Fruit fly (Drosophila melanogaster) whole organism, embryonic: ENCODE data around the gene loaf.

Source experiments
- Antp ChIP-seq: fragments of 200-800 bp; sonication (Bioruptor generic); optimal IDR thresholded peaks from 3 replicates; lab custom pipeline; 2016; ENCODE audit warnings: missing biosample characterization, missing genetic modification characterization
- Atf6 ChIP-seq: fragments of 200-800 bp; sonication (Bioruptor generic); IDR thresholded peaks from 2 replicates; pipeline ENCODE4 v1.3.6; 2022; ENCODE audit warnings: missing biosample characterization, missing genetic modification characterization
- CG10543 ChIP-seq: fragments of 200-800 bp; sonication (Bioruptor generic); optimal IDR thresholded peaks from 3 replicates; lab custom pipeline; 2017; ENCODE audit warnings: missing biosample characterization, mild to moderate bottlenecking, missing genetic modification characterization, moderate library complexity
- CG10979 ChIP-seq: fragments of 200-800 bp; sonication (Bioruptor generic); optimal IDR thresholded peaks from 2 replicates; lab custom pipeline; 2018; ENCODE audit warnings: missing biosample characterization, mild to moderate bottlenecking, missing genetic modification characterization, moderate library complexity
- CG12299 ChIP-seq: fragments of 200-800 bp; sonication (Bioruptor generic); optimal IDR thresholded peaks from 2 replicates; lab custom pipeline; 2018; ENCODE audit warnings: missing biosample characterization, mild to moderate bottlenecking, missing genetic modification characterization
- CG14441 ChIP-seq: fragments of 200-800 bp; sonication (Bioruptor generic); IDR thresholded peaks from 2 replicates; pipeline ENCODE4 v1.3.6; 2022; ENCODE audit warnings: missing biosample characterization, missing genetic modification characterization
- CG15514 ChIP-seq: fragments of 200-800 bp; sonication (Bioruptor generic); optimal IDR thresholded peaks from 3 replicates; lab custom pipeline; 2017; ENCODE audit warnings: missing biosample characterization, missing genetic modification characterization, mild to moderate bottlenecking, moderate library complexity, missing genetic modification reagents
- CG1647 ChIP-seq: fragments of 200-800 bp; sonication (Bioruptor generic); optimal IDR thresholded peaks from 3 replicates; lab custom pipeline; 2016; ENCODE audit warnings: missing biosample characterization, missing genetic modification characterization
- CG2199 ChIP-seq: fragments of 200-800 bp; sonication (Bioruptor generic); IDR thresholded peaks from 3 replicates; pipeline ENCODE4 v1.3.6; 2022; ENCODE audit warnings: missing biosample characterization, missing genetic modification characterization
- CG30403 ChIP-seq: fragments of 200-800 bp; sonication (Bioruptor generic); optimal IDR thresholded peaks from 3 replicates; lab custom pipeline; 2016; ENCODE audit warnings: missing biosample characterization, missing genetic modification characterization
- CG31388 ChIP-seq: fragments of 200-800 bp; sonication (Bioruptor generic); optimal IDR thresholded peaks from 2 replicates; lab custom pipeline; 2016; ENCODE audit warnings: missing biosample characterization, missing genetic modification characterization
- CG3838 ChIP-seq: fragments of 200-800 bp; sonication (Bioruptor generic); optimal IDR thresholded peaks from 3 replicates; lab custom pipeline; 2016; ENCODE audit warnings: missing biosample characterization, missing genetic modification characterization
- CG4282 ChIP-seq: fragments of 200-800 bp; sonication (Bioruptor generic); optimal IDR thresholded peaks from 2 replicates; lab custom pipeline; 2016; ENCODE audit warnings: missing biosample characterization, missing genetic modification characterization
- CG6254 ChIP-seq: fragments of 200-800 bp; sonication (Bioruptor generic); optimal IDR thresholded peaks from 3 replicates; lab custom pipeline; 2017; ENCODE audit warnings: mild to moderate bottlenecking, missing biosample characterization, missing genetic modification reagents, missing genetic modification characterization
- CG7963 ChIP-seq: fragments of 200-800 bp; sonication (Bioruptor generic); IDR thresholded peaks from 3 replicates; pipeline ENCODE4 v1.3.6; 2022; ENCODE audit warnings: missing biosample characterization, missing genetic modification characterization; ENCODE audit not compliant: partially characterized antibody
- CG7987 ChIP-seq: fragments of 200-800 bp; sonication (Bioruptor generic); optimal IDR thresholded peaks from 2 replicates; lab custom pipeline; 2018; ENCODE audit warnings: missing biosample characterization, mild to moderate bottlenecking, missing genetic modification characterization, moderate library complexity
- CG8089 ChIP-seq: fragments of 200-800 bp; sonication (Bioruptor generic); optimal IDR thresholded peaks from 3 replicates; lab custom pipeline; 2016; ENCODE audit warnings: missing biosample characterization, missing genetic modification characterization
- CG8290 ChIP-seq, 3 experiments: fragments of 200-800 bp; sonication (Bioruptor generic); optimal IDR thresholded peaks; 2 replicates each; lab custom pipeline; 2016 to 2019; ENCODE audit warnings: missing biosample characterization in 3 of 3, missing genetic modification characterization in 3 of 3, mild to moderate bottlenecking in 2 of 3, moderate library complexity in 1 of 3
- CHES-1-like ChIP-seq: fragments of 200-800 bp; sonication (Bioruptor generic); optimal IDR thresholded peaks from 2 replicates; lab custom pipeline; 2016; ENCODE audit warnings: missing biosample characterization, missing genetic modification characterization
- Dip2 ChIP-seq: fragments of 200-800 bp; sonication (Bioruptor generic); IDR thresholded peaks from 2 replicates; pipeline ENCODE4 v1.3.6; 2022; ENCODE audit warnings: missing biosample characterization, missing genetic modification characterization
- E2f1 ChIP-seq: fragments of 200-800 bp; sonication (Bioruptor generic); IDR thresholded peaks from 2 replicates; pipeline ENCODE4 v1.3.6; 2022; ENCODE audit warnings: missing biosample characterization, missing genetic modification characterization
- Gsc ChIP-seq: fragments of 200-800 bp; sonication (Bioruptor generic); IDR thresholded peaks from 2 replicates; pipeline ENCODE4 v1.3.6; 2022; ENCODE audit warnings: missing biosample characterization, missing genetic modification characterization
- HLH54F ChIP-seq: fragments of 200-800 bp; sonication (Bioruptor generic); optimal IDR thresholded peaks from 3 replicates; lab custom pipeline; 2016; ENCODE audit warnings: missing biosample characterization, missing genetic modification characterization
- Hmr ChIP-seq: fragments of 200-800 bp; sonication (Bioruptor generic); optimal IDR thresholded peaks from 3 replicates; lab custom pipeline; 2017; ENCODE audit warnings: mild to moderate bottlenecking, missing biosample characterization, missing genetic modification reagents, missing genetic modification characterization
- Lpt ChIP-seq: fragments of >200 bp; optimal IDR thresholded peaks from 2 replicates; lab custom pipeline; 2018; ENCODE audit warnings: missing biosample characterization, missing genetic modification characterization
- Meics ChIP-seq: fragments of 200-800 bp; sonication (Bioruptor generic); optimal IDR thresholded peaks from 2 replicates; lab custom pipeline; 2017; ENCODE audit warnings: missing biosample characterization, mild to moderate bottlenecking, missing genetic modification characterization
- NFAT ChIP-seq: fragments of 200-800 bp; sonication (Bioruptor generic); IDR thresholded peaks from 2 replicates; pipeline ENCODE4 v1.3.6; 2022; ENCODE audit warnings: missing biosample characterization, missing genetic modification characterization
- NK7.1 ChIP-seq: fragments of 200-800 bp; sonication (Bioruptor generic); optimal IDR thresholded peaks from 3 replicates; lab custom pipeline; 2016; ENCODE audit warnings: missing biosample characterization, missing genetic modification characterization
- PHDP ChIP-seq: fragments of 200-800 bp; sonication (Bioruptor generic); optimal IDR thresholded peaks from 3 replicates; lab custom pipeline; 2018; ENCODE audit warnings: missing biosample characterization, mild to moderate bottlenecking, missing genetic modification characterization, moderate library complexity
- Six4 ChIP-seq: fragments of 200-800 bp; sonication (Bioruptor generic); optimal IDR thresholded peaks from 2 replicates; lab custom pipeline; 2016; ENCODE audit warnings: missing biosample characterization, missing genetic modification characterization
- Stat92E ChIP-seq, 3 experiments: fragments of >200 bp in 2 of 3; fragments of 200-800 bp in 1 of 3; sonication (Bioruptor generic) in 1 of 3; optimal IDR thresholded peaks; 2 replicates each; lab custom pipeline; 2017 to 2019; ENCODE audit warnings: missing biosample characterization in 3 of 3, missing genetic modification characterization in 3 of 3, mild to moderate bottlenecking in 1 of 3, moderate library complexity in 1 of 3
- amos ChIP-seq: fragments of 200-800 bp; sonication (Bioruptor generic); IDR thresholded peaks from 2 replicates; pipeline ENCODE4 v1.3.6; 2022; ENCODE audit warnings: missing biosample characterization, missing genetic modification characterization; ENCODE audit not compliant: partially characterized antibody
- bowl ChIP-seq: fragments of 200-800 bp; sonication (Bioruptor generic); IDR thresholded peaks from 2 replicates; pipeline ENCODE4 v1.3.6; 2022; ENCODE audit warnings: missing biosample characterization, missing genetic modification characterization
- caup ChIP-seq: fragments of 200-800 bp; sonication (Bioruptor generic); optimal IDR thresholded peaks from 3 replicates; lab custom pipeline; 2017; ENCODE audit warnings: missing biosample characterization, mild to moderate bottlenecking, missing genetic modification characterization, moderate library complexity; ENCODE audit not compliant: severe bottlenecking
- chif ChIP-seq, 2 experiments: fragments of 200-800 bp; sonication (Bioruptor generic); optimal IDR thresholded peaks; 3 replicates each; lab custom pipeline; 2016; ENCODE audit warnings: missing biosample characterization in 2 of 2, missing genetic modification characterization in 2 of 2
- crp ChIP-seq, 2 experiments: fragments of 200-800 bp; sonication (Bioruptor generic); optimal IDR thresholded peaks; 2 replicates in 1 of 2; 3 replicates in 1 of 2; lab custom pipeline; 2017; ENCODE audit warnings: missing biosample characterization in 2 of 2, missing genetic modification characterization in 2 of 2, mild to moderate bottlenecking in 1 of 2, moderate library complexity in 1 of 2
- ewg ChIP-seq: fragments of 200-800 bp; sonication (Bioruptor generic); optimal IDR thresholded peaks from 3 replicates; lab custom pipeline; 2017; ENCODE audit warnings: mild to moderate bottlenecking, missing biosample characterization, missing genetic modification reagents, missing genetic modification characterization
- fd64A ChIP-seq: fragments of 200-800 bp; sonication (Bioruptor generic); optimal IDR thresholded peaks from 3 replicates; lab custom pipeline; 2018; ENCODE audit warnings: missing biosample characterization, mild to moderate bottlenecking, missing genetic modification characterization
- gsb-n ChIP-seq: fragments of 200-800 bp; sonication (Bioruptor generic); optimal IDR thresholded peaks from 3 replicates; lab custom pipeline; 2018; ENCODE audit warnings: missing biosample characterization, mild to moderate bottlenecking, missing genetic modification characterization
- jing ChIP-seq: fragments of 200-800 bp; sonication (Bioruptor generic); optimal IDR thresholded peaks from 2 replicates; lab custom pipeline; 2018; ENCODE audit warnings: missing biosample characterization, mild to moderate bottlenecking, missing genetic modification characterization
- kah ChIP-seq: fragments of 200-800 bp; sonication (Bioruptor generic); optimal IDR thresholded peaks from 2 replicates; lab custom pipeline; 2018; ENCODE audit warnings: missing biosample characterization, mild to moderate bottlenecking, missing genetic modification characterization
- org-1 ChIP-seq: fragments of 200-800 bp; sonication (Bioruptor generic); optimal IDR thresholded peaks from 2 replicates; lab custom pipeline; 2017; ENCODE audit warnings: missing biosample characterization, missing genetic modification characterization
- slbo ChIP-seq: fragments of 200-800 bp; sonication (Bioruptor generic); IDR thresholded peaks from 2 replicates; pipeline ENCODE4 v1.3.6; 2022; ENCODE audit warnings: missing biosample characterization, missing genetic modification characterization
- sug ChIP-seq: fragments of 200-800 bp; optimal IDR thresholded peaks from 2 replicates; lab custom pipeline; 2019; ENCODE audit warnings: missing biosample characterization, mild to moderate bottlenecking, missing genetic modification characterization, moderate library complexity
- tap ChIP-seq: fragments of 200-800 bp; optimal IDR thresholded peaks from 3 replicates; lab custom pipeline; 2019; ENCODE audit warnings: missing biosample characterization, mild to moderate bottlenecking, missing genetic modification characterization, moderate library complexity
- tin ChIP-seq: fragments of 200-800 bp; sonication (Bioruptor generic); optimal IDR thresholded peaks from 3 replicates; lab custom pipeline; 2016; ENCODE audit warnings: missing biosample characterization, missing genetic modification characterization
- trh ChIP-seq: fragments of 200-800 bp; sonication (Bioruptor generic); optimal IDR thresholded peaks from 2 replicates; lab custom pipeline; 2016; ENCODE audit warnings: missing biosample characterization, missing genetic modification characterization

loaf gene

DNA sequence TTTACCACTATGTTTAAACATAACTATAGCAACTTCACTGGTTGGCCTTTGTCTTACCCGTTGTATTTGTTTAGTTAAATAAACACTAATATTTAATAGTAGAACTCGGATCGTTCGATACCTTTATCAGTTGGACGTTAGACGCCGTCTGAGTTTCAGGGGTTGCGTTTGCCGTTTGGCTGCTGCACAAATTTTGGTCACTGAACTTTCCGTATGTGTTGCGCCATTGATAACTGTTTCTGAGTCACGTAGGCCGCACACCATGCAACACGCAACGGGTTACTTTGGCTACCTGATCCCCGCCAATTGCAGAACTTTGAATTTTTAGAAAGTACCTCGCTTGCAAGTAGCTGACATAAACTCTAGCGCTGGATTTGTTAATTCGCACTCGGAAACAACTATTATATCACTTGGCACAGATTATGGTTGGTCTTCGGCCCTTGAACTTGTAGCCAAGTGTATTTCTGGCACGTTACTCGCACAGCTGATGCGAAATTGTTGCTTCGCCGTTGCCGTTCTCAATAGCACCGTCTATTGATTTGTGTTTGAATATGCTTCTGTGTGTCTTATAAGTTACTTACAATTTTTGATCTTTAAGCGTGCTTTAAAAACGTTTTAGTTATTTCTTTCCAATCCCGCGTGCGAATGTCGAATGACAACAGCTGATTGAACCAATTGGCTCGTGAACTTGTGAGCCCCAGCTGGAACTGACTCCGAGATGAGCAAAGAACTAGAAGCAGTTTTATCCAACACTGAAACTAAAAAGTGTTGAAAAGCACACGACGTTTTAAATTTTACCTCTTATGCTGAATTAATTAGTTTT is 69.5 kb downstream of the loaf start, which contains the start of gene Dph1 (continued):
- peak; percentile 84 for TF ChIP-seq fd64A (GFP tag; lab: Kevin White, UChicago)
- peak; percentile 54 for TF ChIP-seq sug (tag; lab: Kevin White, UChicago)
- TF ChIP-seq CG12299 = peak; percentile 27
- TF ChIP-seq CG8290 (GFP tag; optimal IDR thresholded peaks at IDR 0.05; lab: Kevin White, UChicago) = peak; percentile 66
- peak in 1 of 2 experiments; percentile 96 for TF ChIP-seq CG8290 (tag; optimal IDR thresholded peaks at IDR 0.05; lab: Kevin White, UChicago)
- TF ChIP-seq HLH54F (GFP tag; lab: Kevin White, UChicago) = peak; percentile 74
- peak; percentile 5 for TF ChIP-seq kah (GFP tag; lab: Kevin White, UChicago)
- peak; percentile 52 for TF ChIP-seq trh
- peak; percentile 88 for TF ChIP-seq CG10979 (tag; lab: Kevin White, UChicago)
- TF ChIP-seq NK7.1 = peak; percentile 78
- TF ChIP-seq CG30403 = peak; percentile 85
- TF ChIP-seq CG2199 (GFP tag; lab: Robert Waterston, UW) = peak; percentile 76; the same call in 2 of the 3 replicates
- no peak for TF ChIP-seq Dip2 (GFP tag; lab: Robert Waterston, UW)
- peak; percentile 86 for TF ChIP-seq org-1
- peak; percentile 12 for TF ChIP-seq CG31388
- peak; percentile 54 for TF ChIP-seq CG10543 (GFP tag; lab: Kevin White, UChicago)
- peak; percentile 85; the same call in 1 of the 2 replicates for TF ChIP-seq NFAT (GFP tag; lab: Robert Waterston, UW)
- peak; percentile 79 for TF ChIP-seq CHES-1-like (GFP tag; lab: Kevin White, UChicago)
- peak; percentile 71 for TF ChIP-seq gsb-n (tag; lab: Kevin White, UChicago)
- TF ChIP-seq Meics = peak; percentile 88
- peak; percentile 83 for TF ChIP-seq PHDP (tag; lab: Kevin White, UChicago)
- no peak for TF ChIP-seq Gsc (GFP tag; lab: Robert Waterston, UW)
- TF ChIP-seq Antp (GFP tag; lab: Kevin White, UChicago) = peak; percentile 89
- TF ChIP-seq tap = peak; percentile 82
- TF ChIP-seq CG15514 (GFP tag; lab: Kevin White, UChicago) = peak; percentile 100
- peak; percentile 76 for TF ChIP-seq CG8089
- TF ChIP-seq crp (GFP tag; optimal IDR thresholded peaks at IDR 0.05; lab: Kevin White, UChicago) = peak; percentile 69 to 96
- peak; percentile 83 for TF ChIP-seq slbo
- peak; percentile 42 for TF ChIP-seq CG1647
- peak in 1 of 3 experiments; percentile 92 for TF ChIP-seq Stat92E (GFP tag; optimal IDR thresholded peaks at IDR 0.05; lab: Kevin White, UChicago)
- peak; percentile 85; the same call in 1 of the 2 replicates for TF ChIP-seq E2f1 (GFP tag; lab: Robert Waterston, UW)
- peak; percentile 69 for TF ChIP-seq CG3838 (GFP tag; lab: Kevin White, UChicago)
- TF ChIP-seq CG6254 (GFP tag; lab: Kevin White, UChicago) = peak; percentile 65
- TF ChIP-seq CG14441 (GFP tag; lab: Robert Waterston, UW) = peak; percentile 90
- peak; percentile 87 for TF ChIP-seq caup
- peak; percentile 69 to 85 for TF ChIP-seq chif (GFP tag; optimal IDR thresholded peaks at IDR 0.05; lab: Kevin White, UChicago)
- TF ChIP-seq amos (GFP tag; lab: Robert Waterston, UW) = peak; percentile 70; the same call in 1 of the 2 replicates
- peak; percentile 53 for TF ChIP-seq CG4282 (GFP tag; lab: Kevin White, UChicago)
- TF ChIP-seq ewg (GFP tag; lab: Kevin White, UChicago) = peak; percentile 77
- peak; percentile 92 for TF ChIP-seq Six4 (GFP tag; lab: Kevin White, UChicago)
- peak; percentile 84 for TF ChIP-seq Hmr
- peak; percentile 59 for TF ChIP-seq CG7987
- TF ChIP-seq bowl = peak; percentile 73; the same call in 1 of the 2 replicates
- no peak for TF ChIP-seq Lpt
- peak; percentile 82 for TF ChIP-seq Atf6
- TF ChIP-seq CG7963 (GFP tag; lab: Robert Waterston, UW) = no peak
- TF ChIP-seq tin (GFP tag; lab: Kevin White, UChicago) = peak; percentile 83
- peak; percentile 75 for TF ChIP-seq jing
